Worm (Caenorhabditis elegans) whole organism, mixed stage, embryonic: ENCODE results near the gene Y57G11C.22.
"Not testable (repeated sequence)": the region's sequence is repeated elsewhere in the genome, so short reads cannot be mapped to it uniquely, and the experiment has no call there.

ENCODE experiments used
- M03D4.4 ChIP-seq: sonication (generic microtip); optimal IDR thresholded peaks from 2 replicates; lab custom pipeline; 2017; ENCODE audit warnings: mild to moderate bottlenecking, missing genetic modification characterization, missing compliant biosample characterization
- bed-3 ChIP-seq: fragments of 200-800 bp; sonication (Bioruptor generic); optimal IDR thresholded peaks from 3 replicates; lab custom pipeline; 2018; ENCODE audit warnings: mild to moderate bottlenecking, missing genetic modification characterization, moderate library complexity, missing compliant biosample characterization
- blmp-1 ChIP-seq: fragments of 150-350 bp; optimal IDR thresholded peaks from 2 replicates; lab custom pipeline; 2014; ENCODE audit warnings: missing biosample characterization, missing genetic modification characterization
- ceh-39 ChIP-seq: fragments of 150-350 bp; optimal IDR thresholded peaks from 2 replicates; lab custom pipeline; 2014; ENCODE audit warnings: missing biosample characterization, missing genetic modification characterization
- ceh-43 ChIP-seq: fragments of 200-800 bp; sonication (Bioruptor generic); optimal IDR thresholded peaks from 2 replicates; lab custom pipeline; 2018; ENCODE audit warnings: mild to moderate bottlenecking, missing genetic modification characterization, moderate library complexity, missing compliant biosample characterization
- ceh-83 ChIP-seq: fragments of 200-800 bp; sonication (Bioruptor generic); optimal IDR thresholded peaks from 2 replicates; lab custom pipeline; 2018; ENCODE audit warnings: mild to moderate bottlenecking, missing genetic modification characterization, missing compliant biosample characterization
- ces-1 ChIP-seq: fragments of 150-350 bp; optimal IDR thresholded peaks from 2 replicates; lab custom pipeline; 2014; ENCODE audit warnings: missing biosample characterization, missing genetic modification reagents, missing genetic modification characterization
- cnd-1 ChIP-seq: fragments of 200-800 bp; sonication (Bioruptor generic); optimal IDR thresholded peaks from 2 replicates; lab custom pipeline; 2018; ENCODE audit warnings: mild to moderate bottlenecking, missing genetic modification characterization, missing compliant biosample characterization
- drap-1 ChIP-seq: fragments of 200-800 bp; sonication (Bioruptor generic); optimal IDR thresholded peaks from 3 replicates; lab custom pipeline; 2018; ENCODE audit warnings: mild to moderate bottlenecking, missing genetic modification characterization, missing compliant biosample characterization
- elt-1 ChIP-seq: sonication (generic microtip); optimal IDR thresholded peaks from 2 replicates; lab custom pipeline; 2017; ENCODE audit warnings: missing genetic modification characterization, mild to moderate bottlenecking, missing compliant biosample characterization, antibody characterized with exemption, moderate library complexity, borderline replicate concordance; ENCODE audit not compliant: insufficient read depth
- elt-3 ChIP-seq: fragments of 150-350 bp; optimal IDR thresholded peaks from 2 replicates; lab custom pipeline; 2014; ENCODE audit warnings: missing biosample characterization, missing genetic modification characterization
- flh-1 ChIP-seq: fragments of 200-800 bp; sonication (Bioruptor generic); optimal IDR thresholded peaks from 2 replicates; lab custom pipeline; 2018; ENCODE audit warnings: mild to moderate bottlenecking, missing genetic modification characterization, moderate library complexity, missing compliant biosample characterization
- ham-2 ChIP-seq: fragments of 200-800 bp; sonication (Bioruptor generic); optimal IDR thresholded peaks from 2 replicates; lab custom pipeline; 2018; ENCODE audit warnings: mild to moderate bottlenecking, missing genetic modification characterization, missing compliant biosample characterization
- hlh-1 ChIP-seq: fragments of 150-350 bp; optimal IDR thresholded peaks from 2 replicates; lab custom pipeline; 2014; ENCODE audit warnings: missing biosample characterization, missing genetic modification reagents, missing genetic modification characterization
- lin-13 ChIP-seq: fragments of 150-350 bp; optimal IDR thresholded peaks from 2 replicates; lab custom pipeline; 2014; ENCODE audit warnings: missing biosample characterization, missing genetic modification characterization
- lin-32 ChIP-seq: fragments of 200-800 bp; sonication (Bioruptor generic); optimal IDR thresholded peaks from 2 replicates; lab custom pipeline; 2018; ENCODE audit warnings: mild to moderate bottlenecking, missing genetic modification characterization, missing compliant biosample characterization
- lsy-2 ChIP-seq: fragments of 150-350 bp; optimal IDR thresholded peaks from 2 replicates; lab custom pipeline; 2014; ENCODE audit warnings: missing biosample characterization, missing genetic modification characterization
- mab-5 ChIP-seq: fragments of 150-350 bp; optimal IDR thresholded peaks from 2 replicates; lab custom pipeline; 2014; ENCODE audit warnings: missing biosample characterization, missing genetic modification characterization
- mep-1 ChIP-seq: fragments of 150-350 bp; optimal IDR thresholded peaks from 2 replicates; lab custom pipeline; 2017; ENCODE audit warnings: missing biosample characterization, missing genetic modification reagents, missing genetic modification characterization, inconsistent platforms
- mls-2 ChIP-seq: sonication (generic microtip); optimal IDR thresholded peaks from 2 replicates; lab custom pipeline; 2016; ENCODE audit warnings: mild to moderate bottlenecking, missing genetic modification characterization, moderate library complexity, missing compliant biosample characterization
- nhr-12 ChIP-seq: fragments of 150-350 bp; optimal IDR thresholded peaks from 2 replicates; lab custom pipeline; 2014; ENCODE audit warnings: missing biosample characterization, missing genetic modification characterization
- nhr-2 ChIP-seq: fragments of 150-350 bp; optimal IDR thresholded peaks from 2 replicates; lab custom pipeline; 2014; ENCODE audit warnings: missing biosample characterization, missing genetic modification characterization
- nhr-237 ChIP-seq: fragments of 150-350 bp; optimal IDR thresholded peaks from 2 replicates; lab custom pipeline; 2014; ENCODE audit warnings: missing biosample characterization, missing genetic modification characterization
- nhr-28 ChIP-seq: fragments of 150-350 bp; optimal IDR thresholded peaks from 2 replicates; lab custom pipeline; 2014; ENCODE audit warnings: missing biosample characterization, missing genetic modification characterization
- nhr-76 ChIP-seq: sonication (generic microtip); optimal IDR thresholded peaks from 2 replicates; lab custom pipeline; 2017; ENCODE audit warnings: missing biosample characterization, missing genetic modification characterization
- pha-4 ChIP-seq: fragments of 150-350 bp; optimal IDR thresholded peaks from 2 replicates; lab custom pipeline; 2018; ENCODE audit warnings: missing biosample characterization, missing genetic modification reagents, missing genetic modification characterization
- sem-2 ChIP-seq: fragments of 200-800 bp; sonication (Bioruptor generic); optimal IDR thresholded peaks from 2 replicates; lab custom pipeline; 2018; ENCODE audit warnings: mild to moderate bottlenecking, missing genetic modification characterization, missing compliant biosample characterization
- snpc-4 ChIP-seq: fragments of 150-350 bp; optimal IDR thresholded peaks from 2 replicates; lab custom pipeline; 2014; ENCODE audit warnings: missing biosample characterization, missing genetic modification characterization
- sptf-1 ChIP-seq: sonication (generic microtip); optimal IDR thresholded peaks from 2 replicates; lab custom pipeline; 2017; ENCODE audit warnings: mild to moderate bottlenecking, missing genetic modification characterization, moderate library complexity, missing compliant biosample characterization
- tbx-8 ChIP-seq: fragments of 200-800 bp; sonication (Bioruptor generic); optimal IDR thresholded peaks from 2 replicates; lab custom pipeline; 2018; ENCODE audit warnings: mild to moderate bottlenecking, missing genetic modification characterization, moderate library complexity, missing compliant biosample characterization
- unc-120 ChIP-seq: sonication (generic microtip); optimal IDR thresholded peaks from 2 replicates; lab custom pipeline; 2017; ENCODE audit warnings: missing genetic modification characterization, missing compliant biosample characterization; ENCODE audit not compliant: poor library complexity, severe bottlenecking
- unc-39 ChIP-seq: fragments of 150-350 bp; optimal IDR thresholded peaks from 2 replicates; lab custom pipeline; 2014; ENCODE audit warnings: missing biosample characterization, missing genetic modification characterization
- unc-62 ChIP-seq: fragments of 150-350 bp; optimal IDR thresholded peaks from 2 replicates; lab custom pipeline; 2014; ENCODE audit warnings: missing biosample characterization, missing genetic modification reagents, missing genetic modification characterization
- zip-8 ChIP-seq: fragments of 150-350 bp; optimal IDR thresholded peaks from 2 replicates; lab custom pipeline; 2014; ENCODE audit warnings: missing biosample characterization, missing genetic modification characterization
- ztf-11 ChIP-seq: fragments of 150-350 bp; optimal IDR thresholded peaks from 2 replicates; lab custom pipeline; 2014; ENCODE audit warnings: missing biosample characterization, missing genetic modification characterization

The Y57G11C.22 gene

ce11 chrIV:14838095-14838494, 1.1 kb downstream of the Y57G11C.22 start:
- TF ChIP-seq elt-3 (tag; lab: Kevin White, UChicago) (no peak), mab-5 (tag; lab: Kevin White, UChicago) (no peak), nhr-12 (no peak), ceh-43 (GFP tag; lab: Kevin White, UChicago) (peak; percentile 35), flh-1 (peak; percentile 37), cnd-1 (tag; lab: Kevin White, UChicago) (peak; percentile 88), unc-120 (tag; lab: Kevin White, UChicago) (peak; percentile 81), unc-39 (tag; lab: Kevin White, UChicago) (no peak), ham-2 (GFP tag; lab: Kevin White, UChicago) (peak; percentile 70), lsy-2 (tag; lab: Kevin White, UChicago) (peak; percentile 8), lin-13 (tag; lab: Kevin White, UChicago) (peak; percentile 26), ceh-83 (GFP tag; lab: Kevin White, UChicago) (peak; percentile 85), tbx-8 (GFP tag; lab: Kevin White, UChicago) (peak; percentile 22), mep-1 (no peak), drap-1 (GFP tag; lab: Kevin White, UChicago) (no peak), ztf-11 (tag; lab: Kevin White, UChicago) (no peak), blmp-1 (tag; lab: Kevin White, UChicago) (no peak), sem-2 (no peak), hlh-1 (tag; lab: Kevin White, UChicago) (no peak), M03D4.4 (tag; lab: Kevin White, UChicago) (peak; percentile 83), nhr-28 (tag; lab: Kevin White, UChicago) (no peak), lin-32 (peak; percentile 74), mls-2 (tag; lab: Kevin White, UChicago) (peak; percentile 82), zip-8 (tag; lab: Kevin White, UChicago) (no peak), nhr-237 (tag; lab: Kevin White, UChicago) (no peak), bed-3 (GFP tag; lab: Kevin White, UChicago) (peak; percentile 37), ces-1 (GFP tag; lab: Kevin White, UChicago) (peak; percentile 28), snpc-4 (tag; lab: Kevin White, UChicago) (no peak), unc-62 (GFP tag; lab: Kevin White, UChicago) (peak; percentile 36), elt-1 (tag; lab: Kevin White, UChicago) (peak; percentile 20), pha-4 (tag; lab: Kevin White, UChicago) (no peak), sptf-1 (tag; lab: Kevin White, UChicago) (peak; percentile 91), nhr-76 (tag; lab: Kevin White, UChicago) (no peak), ceh-39 (tag; lab: Kevin White, UChicago) (peak; percentile 80), nhr-2 (tag; lab: Kevin White, UChicago) (no peak)
- TF ChIP-seq, all 35 proteins: peak for 18

ce11 chrIV:14843062-14843461, 6.1 kb downstream of the Y57G11C.22 start, which contains the start of gene Y57G11C.20:
Gene Y57G11C.20 (plus strand): TSS chrIV:14843362.
- TF ChIP-seq unc-120, snpc-4, unc-39 (tag; lab: Kevin White, UChicago): not testable (repeated sequence)

ce11 chrIV:14853703-14854102, 16.7 kb downstream of the Y57G11C.22 start, which contains the start of gene Y57G11C.52:
Gene Y57G11C.52 (plus strand): TSS chrIV:14854003.
- TF ChIP-seq nhr-2 (tag; lab: Kevin White, UChicago) (no peak), flh-1 (no peak), unc-120 (tag; lab: Kevin White, UChicago) (no peak), ceh-39 (tag; lab: Kevin White, UChicago) (no peak), unc-62 (GFP tag; lab: Kevin White, UChicago) (no peak), M03D4.4 (tag; lab: Kevin White, UChicago) (no peak), elt-3 (tag; lab: Kevin White, UChicago) (no peak), sem-2 (no peak), unc-39 (tag; lab: Kevin White, UChicago) (no peak), elt-1 (tag; lab: Kevin White, UChicago) (no peak), nhr-237 (tag; lab: Kevin White, UChicago) (no peak), sptf-1 (tag; lab: Kevin White, UChicago) (no peak), mep-1 (no peak), drap-1 (GFP tag; lab: Kevin White, UChicago) (no peak), snpc-4 (tag; lab: Kevin White, UChicago) (no peak), blmp-1 (tag; lab: Kevin White, UChicago) (no peak), nhr-76 (tag; lab: Kevin White, UChicago) (no peak), nhr-28 (tag; lab: Kevin White, UChicago) (no peak), zip-8 (tag; lab: Kevin White, UChicago) (no peak)
- TF ChIP-seq, all 35 proteins: peak for 0
